1 fruit fly cellular context compared by ENCODE assay signal in the genomic region with DNA sequence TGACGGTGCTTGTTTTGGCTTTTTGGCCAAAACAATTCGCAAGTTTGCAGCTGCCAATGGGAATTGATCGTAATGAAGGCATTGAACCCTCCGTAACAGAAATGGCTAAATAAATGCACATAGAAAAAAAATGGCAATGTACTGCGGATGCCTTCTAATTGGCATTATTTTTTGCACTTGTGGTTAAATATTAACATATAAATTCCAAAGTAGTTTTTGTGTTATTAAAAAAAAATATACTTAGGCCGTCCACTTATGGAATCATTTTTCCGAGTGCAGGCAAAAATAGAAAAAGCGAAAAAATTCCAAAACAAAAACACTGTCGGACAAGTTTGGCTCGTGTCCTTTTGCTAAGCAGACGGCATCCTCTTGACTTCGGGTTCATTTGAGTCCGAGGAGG.
TF ChIP-seq lines count a peak whose summit lies in the region.

No protein-coding gene starts in this region.

TF ChIP-seq in whole organism, embryonic, 481 proteins besides CTCF, POLR2A, EP300 and RAD21 (continued from another document):
- TF ChIP-seq sim (GFP tag; IDR thresholded peaks at IDR 0.05; lab: Robert Waterston, UW) (no peak), Hr39 (optimal IDR thresholded peaks at IDR 0.05; lab: Kevin White, UChicago) (no peak), CG1529 (GFP tag; optimal IDR thresholded peaks at IDR 0.05; lab: Kevin White, UChicago) (no peak), Dbx (GFP tag; IDR thresholded peaks at IDR 0.05; lab: Robert Waterston, UW) (0 out of 3 replicates have a peak, but pooled peaks have one; percentile 29), chif (GFP tag; optimal IDR thresholded peaks at IDR 0.05; lab: Kevin White, UChicago) (no peak), CG6791 (GFP tag; IDR thresholded peaks at IDR 0.05; lab: Robert Waterston, UW; ENCODE audit: partially characterized antibody) (no peak), vfl (GFP tag; optimal IDR thresholded peaks at IDR 0.05; lab: Kevin White, UChicago) (no peak), Hmr (GFP tag; optimal IDR thresholded peaks at IDR 0.05; lab: Kevin White, UChicago) (peak; percentile 45), Neu2 (GFP tag; optimal IDR thresholded peaks at IDR 0.05; lab: Kevin White, UChicago; ENCODE audit: borderline replicate concordance) (no peak), bbx (GFP tag; IDR thresholded peaks at IDR 0.05; lab: Robert Waterston, UW; ENCODE audit: partially characterized antibody) (no peak), bsh (GFP tag; optimal IDR thresholded peaks at IDR 0.05; lab: Kevin White, UChicago) (no peak), Med (GFP tag; lab: Kevin White, UChicago) (peak; percentile 63), CHES-1-like (GFP tag; optimal IDR thresholded peaks at IDR 0.05; lab: Kevin White, UChicago) (no peak), twi (tag; optimal IDR thresholded peaks at IDR 0.05; lab: Kevin White, UChicago) (no peak), row (GFP tag; IDR thresholded peaks at IDR 0.05; lab: Robert Waterston, UW) (peak; percentile 35; the same call in 1 of the 3 replicates), HmgD (GFP tag; optimal IDR thresholded peaks at IDR 0.05; lab: Kevin White, UChicago) (no peak), CG17186 (GFP tag; optimal IDR thresholded peaks at IDR 0.05; lab: Kevin White, UChicago) (no peak), btn (GFP tag; optimal IDR thresholded peaks at IDR 0.05; lab: Kevin White, UChicago) (no peak), Dad (GFP tag; optimal IDR thresholded peaks at IDR 0.05; lab: Kevin White, UChicago) (no peak), CG4707 (GFP tag; optimal IDR thresholded peaks at IDR 0.05; lab: Kevin White, UChicago) (no peak), maf-S (GFP tag; optimal IDR thresholded peaks at IDR 0.05; lab: Kevin White, UChicago) (no peak), sisA (GFP tag; IDR thresholded peaks at IDR 0.05; lab: Robert Waterston, UW) (no peak), CG11560 (tag; IDR thresholded peaks at IDR 0.05; lab: Robert Waterston, UW) (no peak), lmd (GFP tag; IDR thresholded peaks at IDR 0.05; lab: Robert Waterston, UW) (peak; percentile 35; the same call in 1 of the 2 replicates), ftz-f1 (GFP tag; optimal IDR thresholded peaks at IDR 0.05; lab: Kevin White, UChicago) (no peak), zf30C (GFP tag; optimal IDR thresholded peaks at IDR 0.05; lab: Kevin White, UChicago) (no peak), C15 (GFP tag; IDR thresholded peaks at IDR 0.05; lab: Robert Waterston, UW) (no peak), CG10543 (GFP tag; optimal IDR thresholded peaks at IDR 0.05; lab: Kevin White, UChicago) (no peak), nmo (GFP tag; optimal IDR thresholded peaks at IDR 0.05; lab: Kevin White, UChicago) (no peak), CrebB (tag; optimal IDR thresholded peaks at IDR 0.05; lab: Kevin White, UChicago) (no peak), slbo (GFP tag; IDR thresholded peaks at IDR 0.05; lab: Robert Waterston, UW) (0 out of 2 replicates have a peak, but pooled peaks have one; percentile 23), al (GFP tag; IDR thresholded peaks at IDR 0.05; lab: Robert Waterston, UW) (no peak), Ets97D (GFP tag; optimal IDR thresholded peaks at IDR 0.05; lab: Kevin White, UChicago) (no peak), cwo (GFP tag; optimal IDR thresholded peaks at IDR 0.05; lab: Kevin White, UChicago) (peak; percentile 4), shn (GFP tag; optimal IDR thresholded peaks at IDR 0.05; lab: Kevin White, UChicago) (no peak), repo (GFP tag; optimal IDR thresholded peaks at IDR 0.05; lab: Kevin White, UChicago) (no peak), Dll (GFP tag; IDR thresholded peaks at IDR 0.05; lab: Robert Waterston, UW; ENCODE audit: partially characterized antibody) (no peak), CG17385 (GFP tag; optimal IDR thresholded peaks at IDR 0.05; lab: Kevin White, UChicago) (no peak), CkIIα-i1 (GFP tag; IDR thresholded peaks at IDR 0.05; lab: Robert Waterston, UW) (no peak), Adf1 (GFP tag; IDR thresholded peaks at IDR 0.05; lab: Robert Waterston, UW) (no peak), CG31388 (GFP tag; optimal IDR thresholded peaks at IDR 0.05; lab: Kevin White, UChicago) (no peak), CG17612 (GFP tag; IDR thresholded peaks at IDR 0.05; lab: Robert Waterston, UW) (no peak), CG9876 (GFP tag; optimal IDR thresholded peaks at IDR 0.05; lab: Kevin White, UChicago) (no peak), CG5245 (GFP tag; optimal IDR thresholded peaks at IDR 0.05; lab: Kevin White, UChicago) (no peak), CG15269 (tag; optimal IDR thresholded peaks at IDR 0.05; lab: Kevin White, UChicago) (peak; percentile 3), CG3281 (GFP tag; optimal IDR thresholded peaks at IDR 0.05; lab: Kevin White, UChicago) (peak; percentile 6), D (optimal IDR thresholded peaks at IDR 0.05; lab: Kevin White, UChicago) (no peak), D (GFP tag; optimal IDR thresholded peaks at IDR 0.05; lab: Kevin White, UChicago) (no peak), sens (GFP tag; lab: Kevin White, UChicago) (peak; percentile 58), CG2678 (tag; optimal IDR thresholded peaks at IDR 0.05; lab: Kevin White, UChicago) (peak; percentile 28), pzg (GFP tag; optimal IDR thresholded peaks at IDR 0.05; lab: Kevin White, UChicago) (no peak), Scr (GFP tag; IDR thresholded peaks at IDR 0.05; lab: Robert Waterston, UW; ENCODE audit: partially characterized antibody) (no peak), CG12391 (tag; optimal IDR thresholded peaks at IDR 0.05; lab: Kevin White, UChicago) (no peak), exex (tag; optimal IDR thresholded peaks at IDR 0.05; lab: Kevin White, UChicago) (no peak), CG10267 (tag; optimal IDR thresholded peaks at IDR 0.05; lab: Kevin White, UChicago) (no peak), Bgb (GFP tag; IDR thresholded peaks at IDR 0.05; lab: Robert Waterston, UW; ENCODE audit: partially characterized antibody) (no peak), BEAF-32 (GFP tag; optimal IDR thresholded peaks at IDR 0.05; lab: Kevin White, UChicago) (no peak), CG11456 (GFP tag; IDR thresholded peaks at IDR 0.05; lab: Robert Waterston, UW) (no peak), Hey (tag; optimal IDR thresholded peaks at IDR 0.05; lab: Kevin White, UChicago) (no peak), tio (GFP tag; optimal IDR thresholded peaks at IDR 0.05; lab: Kevin White, UChicago) (no peak), aop (GFP tag; IDR thresholded peaks at IDR 0.05; lab: Robert Waterston, UW) (no peak), CG10959 (GFP tag; IDR thresholded peaks at IDR 0.05; lab: Robert Waterston, UW) (no peak), gro (GFP tag; optimal IDR thresholded peaks at IDR 0.05; lab: Kevin White, UChicago) (no peak), crp (GFP tag; optimal IDR thresholded peaks at IDR 0.05; lab: Kevin White, UChicago) (no peak), ci (GFP tag; IDR thresholded peaks at IDR 0.05; lab: Robert Waterston, UW) (no peak), lbe (GFP tag; optimal IDR thresholded peaks at IDR 0.05; lab: Kevin White, UChicago) (no peak), CG14050 (GFP tag; IDR thresholded peaks at IDR 0.05; lab: Robert Waterston, UW) (no peak), CG6813 (GFP tag; optimal IDR thresholded peaks at IDR 0.05; lab: Kevin White, UChicago) (no peak), CG4328 (GFP tag; optimal IDR thresholded peaks at IDR 0.05; lab: Kevin White, UChicago) (no peak), ken (GFP tag; IDR thresholded peaks at IDR 0.05; lab: Robert Waterston, UW) (no peak), lab (GFP tag; optimal IDR thresholded peaks at IDR 0.05; lab: Kevin White, UChicago) (peak; percentile 56), CG8290 (GFP tag; optimal IDR thresholded peaks at IDR 0.05; lab: Kevin White, UChicago) (no peak), CG8290 (tag; optimal IDR thresholded peaks at IDR 0.05; lab: Kevin White, UChicago) (no peak), pros (GFP tag; optimal IDR thresholded peaks at IDR 0.05; lab: Kevin White, UChicago) (no peak), CG1602 (GFP tag; optimal IDR thresholded peaks at IDR 0.05; lab: Kevin White, UChicago) (no peak), CG15073 (GFP tag; optimal IDR thresholded peaks at IDR 0.05; lab: Kevin White, UChicago) (no peak), CG15011 (GFP tag; optimal IDR thresholded peaks at IDR 0.05; lab: Kevin White, UChicago) (no peak), Deaf1 (tag; optimal IDR thresholded peaks at IDR 0.05; lab: Kevin White, UChicago) (peak; percentile 2), CG9727 (GFP tag; optimal IDR thresholded peaks at IDR 0.05; lab: Kevin White, UChicago) (no peak), zen2 (GFP tag; IDR thresholded peaks at IDR 0.05; lab: Robert Waterston, UW; ENCODE audit: partially characterized antibody) (no peak), Atf-2 (GFP tag; optimal IDR thresholded peaks at IDR 0.05; lab: Kevin White, UChicago) (no peak), CG18011 (GFP tag; optimal IDR thresholded peaks at IDR 0.05; lab: Kevin White, UChicago) (no peak), CG18599 (GFP tag; optimal IDR thresholded peaks at IDR 0.05; lab: Kevin White, UChicago) (peak; percentile 72), CG7357 (GFP tag; IDR thresholded peaks at IDR 0.05; lab: Robert Waterston, UW) (0 out of 3 replicates have a peak, but pooled peaks have one; percentile 5), CG30431 (GFP tag; optimal IDR thresholded peaks at IDR 0.05; lab: Kevin White, UChicago) (no peak), CG13123 (GFP tag; optimal IDR thresholded peaks at IDR 0.05; lab: Kevin White, UChicago) (no peak), Oli (tag; optimal IDR thresholded peaks at IDR 0.05; lab: Kevin White, UChicago) (no peak), CG1233 (GFP tag; optimal IDR thresholded peaks at IDR 0.05; lab: Kevin White, UChicago) (no peak), CG3726 (GFP tag; IDR thresholded peaks at IDR 0.05; lab: Robert Waterston, UW) (no peak), gcm2 (GFP tag; optimal IDR thresholded peaks at IDR 0.05; lab: Kevin White, UChicago) (no peak), caup (GFP tag; optimal IDR thresholded peaks at IDR 0.05; lab: Kevin White, UChicago; ENCODE audit: severe bottlenecking) (no peak), CG7556 (GFP tag; optimal IDR thresholded peaks at IDR 0.05; lab: Kevin White, UChicago) (peak; percentile 28), en (GFP tag; optimal IDR thresholded peaks at IDR 0.05; lab: Kevin White, UChicago) (no peak), CG43689 (GFP tag; IDR thresholded peaks at IDR 0.05; lab: Robert Waterston, UW) (no peak), dmrt99B (tag; optimal IDR thresholded peaks at IDR 0.05; lab: Kevin White, UChicago) (no peak), CG10654 (GFP tag; optimal IDR thresholded peaks at IDR 0.05; lab: Kevin White, UChicago) (no peak), Camta (GFP tag; optimal IDR thresholded peaks at IDR 0.05; lab: Kevin White, UChicago) (no peak), CG7372 (GFP tag; IDR thresholded peaks at IDR 0.05; lab: Robert Waterston, UW) (no peak), Jarid2 (GFP tag; optimal IDR thresholded peaks at IDR 0.05; lab: Kevin White, UChicago) (no peak), Fer1 (GFP tag; optimal IDR thresholded peaks at IDR 0.05; lab: Kevin White, UChicago) (no peak), pum (GFP tag; optimal IDR thresholded peaks at IDR 0.05; lab: Kevin White, UChicago) (no peak), Hsf (GFP tag; optimal IDR thresholded peaks at IDR 0.05; lab: Kevin White, UChicago) (peak; percentile 1), CG6765 (GFP tag; optimal IDR thresholded peaks at IDR 0.05; lab: Kevin White, UChicago) (no peak), CG11723 (GFP tag; optimal IDR thresholded peaks at IDR 0.05; lab: Kevin White, UChicago) (no peak), kah (GFP tag; optimal IDR thresholded peaks at IDR 0.05; lab: Kevin White, UChicago) (no peak), CG17328 (GFP tag; IDR thresholded peaks at IDR 0.05; lab: Robert Waterston, UW) (no peak), CG10321 (GFP tag; IDR thresholded peaks at IDR 0.05; lab: Robert Waterston, UW) (no peak), dan (GFP tag; IDR thresholded peaks at IDR 0.05; lab: Robert Waterston, UW) (no peak), tgo (GFP tag; IDR thresholded peaks at IDR 0.05; lab: Robert Waterston, UW) (no peak), CG14965 (GFP tag; optimal IDR thresholded peaks at IDR 0.05; lab: Kevin White, UChicago; ENCODE audit: borderline replicate concordance) (no peak), CG13624 (GFP tag; optimal IDR thresholded peaks at IDR 0.05; lab: Kevin White, UChicago) (no peak), CG2120 (GFP tag; optimal IDR thresholded peaks at IDR 0.05; lab: Kevin White, UChicago) (peak; percentile 64), eyg (GFP tag; optimal IDR thresholded peaks at IDR 0.05; lab: Kevin White, UChicago) (no peak), ham (GFP tag; IDR thresholded peaks at IDR 0.05; lab: Robert Waterston, UW) (no peak), pb (GFP tag; optimal IDR thresholded peaks at IDR 0.05; lab: Kevin White, UChicago) (no peak), CG10147 (GFP tag; optimal IDR thresholded peaks at IDR 0.05; lab: Kevin White, UChicago) (no peak), Usf (GFP tag; optimal IDR thresholded peaks at IDR 0.05; lab: Kevin White, UChicago) (no peak), Ravus (GFP tag; IDR thresholded peaks at IDR 0.05; lab: Robert Waterston, UW) (no peak), CG11398 (GFP tag; optimal IDR thresholded peaks at IDR 0.05; lab: Kevin White, UChicago) (no peak), grau (tag; optimal IDR thresholded peaks at IDR 0.05; lab: Kevin White, UChicago) (peak; percentile 24), Gsc (GFP tag; IDR thresholded peaks at IDR 0.05; lab: Robert Waterston, UW) (no peak), hbn (GFP tag; IDR thresholded peaks at IDR 0.05; lab: Robert Waterston, UW; ENCODE audit: partially characterized antibody) (no peak), CG8944 (GFP tag; optimal IDR thresholded peaks at IDR 0.05; lab: Kevin White, UChicago) (no peak), D19B (GFP tag; optimal IDR thresholded peaks at IDR 0.05; lab: Kevin White, UChicago) (no peak), CG9932 (GFP tag; IDR thresholded peaks at IDR 0.05; lab: Robert Waterston, UW) (peak; percentile 11; the same call in 1 of the 2 replicates), Sry-β (GFP tag; optimal IDR thresholded peaks at IDR 0.05; lab: Kevin White, UChicago) (no peak), CG34422 (GFP tag; IDR thresholded peaks at IDR 0.05; lab: Robert Waterston, UW) (no peak), Lim3 (GFP tag; IDR thresholded peaks at IDR 0.05; lab: Robert Waterston, UW) (no peak)
